Fruit fly (Drosophila melanogaster) whole organism, prepupa: Measurements from ENCODE around the gene ppk23.

Experiments
- CG10631 ChIP-seq: fragments of 200-800 bp; sonication (Bioruptor generic); optimal IDR thresholded peaks from 2 replicates; lab custom pipeline; 2016; ENCODE audit warnings: missing biosample characterization, missing genetic modification characterization
- CG11294 ChIP-seq: fragments of 200-800 bp; sonication (Bioruptor generic); IDR thresholded peaks from 2 replicates; pipeline ENCODE4 v1.3.6; 2022; ENCODE audit warnings: missing biosample characterization, missing genetic modification characterization
- CG32006 ChIP-seq: fragments of 200-800 bp; sonication (Bioruptor generic); optimal IDR thresholded peaks from 3 replicates; lab custom pipeline; 2017; ENCODE audit warnings: missing biosample characterization, mild to moderate bottlenecking, missing genetic modification characterization
- CG34406 ChIP-seq: fragments of 200-800 bp; sonication (Bioruptor generic); optimal IDR thresholded peaks from 3 replicates; lab custom pipeline; 2016; ENCODE audit warnings: missing biosample characterization, missing genetic modification characterization
- CG8119 ChIP-seq: fragments of 200-800 bp; sonication (Bioruptor generic); IDR thresholded peaks from 3 replicates; pipeline ENCODE4 v1.3.6; 2022; ENCODE audit warnings: missing biosample characterization, missing genetic modification characterization
- Eip75B ChIP-seq: fragments of 200-800 bp; sonication (Bioruptor generic); optimal IDR thresholded peaks from 3 replicates; lab custom pipeline; 2016; ENCODE audit warnings: missing biosample characterization, missing genetic modification characterization
- Smox ChIP-seq: fragments of 200-800 bp; sonication (Bioruptor generic); optimal IDR thresholded peaks from 3 replicates; lab custom pipeline; 2016; ENCODE audit warnings: missing biosample characterization, missing genetic modification characterization
- Sox15 ChIP-seq: fragments of 200-800 bp; sonication (Bioruptor generic); optimal IDR thresholded peaks from 3 replicates; lab custom pipeline; 2016; ENCODE audit warnings: missing biosample characterization, missing genetic modification characterization
- eg ChIP-seq: fragments of 200-800 bp; sonication (Bioruptor generic); IDR thresholded peaks from 3 replicates; pipeline ENCODE4 v1.3.6; 2022; ENCODE audit warnings: missing biosample characterization, missing genetic modification characterization
- lz ChIP-seq: fragments of 200-800 bp; sonication (Bioruptor generic); optimal IDR thresholded peaks from 3 replicates; lab custom pipeline; 2016; ENCODE audit warnings: missing biosample characterization, missing genetic modification characterization
- net ChIP-seq: fragments of 200-800 bp; sonication (Bioruptor generic); optimal IDR thresholded peaks from 3 replicates; lab custom pipeline; 2016; ENCODE audit warnings: missing biosample characterization, missing genetic modification characterization

dm6 chrX:17576606-17577005, 7.6 kb upstream of the ppk23 start:
- TF ChIP-seq CG11294 (GFP tag; lab: Robert Waterston, UW) (no peak), CG32006 (no peak), net (no peak), lz (GFP tag; lab: Kevin White, UChicago) (no peak), CG10631 (no peak), CG8119 (GFP tag; lab: Robert Waterston, UW) (no peak), Sox15 (GFP tag; lab: Kevin White, UChicago) (no peak), Eip75B (GFP tag; lab: Kevin White, UChicago) (no peak), eg (no peak), CG34406 (GFP tag; lab: Kevin White, UChicago) (no peak), Smox (GFP tag; lab: Kevin White, UChicago) (no peak)
